Worm (Caenorhabditis elegans) whole organism, L2 larva: ENCODE measurements around the gene nduv-2.
A peak's percentile ranks its signal among the peaks of the same experiment; 100 is the strongest.

ENCODE experiments used
- C34F6.9 ChIP-seq: fragments of 150-350 bp; optimal IDR thresholded peaks from 2 replicates; lab custom pipeline; 2014; ENCODE audit warnings: missing biosample characterization, missing genetic modification characterization
- F13H6.1 ChIP-seq: sonication (generic microtip); optimal IDR thresholded peaks from 2 replicates; lab custom pipeline; 2016; ENCODE audit warnings: missing genetic modification characterization, missing compliant biosample characterization
- R02D3.7 ChIP-seq: fragments of 150-350 bp; optimal IDR thresholded peaks from 2 replicates; lab custom pipeline; 2014; ENCODE audit warnings: missing biosample characterization, missing genetic modification characterization
- Y55F3AM.14 ChIP-seq: fragments of 200-800 bp; sonication (Bioruptor generic); optimal IDR thresholded peaks from 2 replicates; lab custom pipeline; 2018; ENCODE audit warnings: mild to moderate bottlenecking, missing genetic modification characterization, missing compliant biosample characterization
- alr-1 ChIP-seq: fragments of 150-350 bp; optimal IDR thresholded peaks from 2 replicates; lab custom pipeline; 2014; ENCODE audit warnings: missing biosample characterization, missing genetic modification characterization
- aly-2 ChIP-seq: fragments of 150-350 bp; optimal IDR thresholded peaks from 2 replicates; lab custom pipeline; 2014; ENCODE audit warnings: missing biosample characterization, missing genetic modification characterization
- ama-1 ChIP-seq: fragments of 150-350 bp; optimal IDR thresholded peaks from 2 replicates; lab custom pipeline; 2018; ENCODE audit warnings: inconsistent platforms
- blmp-1 ChIP-seq: sonication (generic microtip); optimal IDR thresholded peaks from 2 replicates; lab custom pipeline; 2017; ENCODE audit warnings: missing genetic modification characterization, mild to moderate bottlenecking, missing compliant biosample characterization, antibody characterized with exemption, moderate library complexity; ENCODE audit not compliant: insufficient read depth
- ceh-16 ChIP-seq: fragments of 150-350 bp; optimal IDR thresholded peaks from 2 replicates; lab custom pipeline; 2014; ENCODE audit warnings: missing biosample characterization, missing genetic modification characterization
- ceh-82 ChIP-seq: fragments of 150-350 bp; optimal IDR thresholded peaks from 2 replicates; lab custom pipeline; 2014; ENCODE audit warnings: missing biosample characterization, missing genetic modification characterization
- crh-2 ChIP-seq: sonication (generic microtip); optimal IDR thresholded peaks from 2 replicates; lab custom pipeline; 2017; ENCODE audit warnings: missing biosample characterization, missing genetic modification characterization
- dmd-4 ChIP-seq: sonication (generic microtip); optimal IDR thresholded peaks from 2 replicates; lab custom pipeline; 2017; ENCODE audit warnings: missing biosample characterization, missing genetic modification characterization
- elt-1 ChIP-seq: fragments of 150-350 bp; optimal IDR thresholded peaks from 2 replicates; lab custom pipeline; 2014; ENCODE audit warnings: missing biosample characterization, missing genetic modification characterization
- elt-3 ChIP-seq: sonication (generic microtip); optimal IDR thresholded peaks from 2 replicates; lab custom pipeline; 2017; ENCODE audit warnings: missing biosample characterization, missing genetic modification characterization
- fos-1 ChIP-seq: fragments of 150-350 bp; optimal IDR thresholded peaks from 2 replicates; lab custom pipeline; 2014; ENCODE audit warnings: missing biosample characterization, missing genetic modification characterization
- gmeb-1 ChIP-seq: fragments of 150-350 bp; optimal IDR thresholded peaks from 2 replicates; lab custom pipeline; 2014; ENCODE audit warnings: missing biosample characterization, missing genetic modification characterization
- lin-11 ChIP-seq: fragments of 150-350 bp; sonication (generic microtip); optimal IDR thresholded peaks from 2 replicates; lab custom pipeline; 2014; ENCODE audit warnings: missing biosample characterization, missing genetic modification characterization, inconsistent platforms, mixed read lengths
- lin-13 ChIP-seq: fragments of 150-350 bp; optimal IDR thresholded peaks from 2 replicates; lab custom pipeline; 2014; ENCODE audit warnings: missing biosample characterization, missing genetic modification reagents, missing genetic modification characterization
- lin-39 ChIP-seq: fragments of 150-350 bp; optimal IDR thresholded peaks from 2 replicates; lab custom pipeline; 2014; ENCODE audit warnings: missing biosample characterization, missing genetic modification reagents, missing genetic modification characterization
- lsy-2 ChIP-seq, 2 experiments: fragments of 150-350 bp in 1 of 2; sonication (generic microtip) in 1 of 2; optimal IDR thresholded peaks; 2 replicates each; lab custom pipeline; 2014 to 2017; ENCODE audit warnings: missing biosample characterization in 2 of 2, missing genetic modification characterization in 2 of 2
- mab-5 ChIP-seq: fragments of 150-350 bp; optimal IDR thresholded peaks from 2 replicates; lab custom pipeline; 2014; ENCODE audit warnings: missing biosample characterization, missing genetic modification characterization
- mbf-1 ChIP-seq: sonication (generic microtip); optimal IDR thresholded peaks from 2 replicates; lab custom pipeline; 2017; ENCODE audit warnings: missing biosample characterization, missing genetic modification characterization
- nhr-10 ChIP-seq: sonication (generic microtip); optimal IDR thresholded peaks from 2 replicates; lab custom pipeline; 2017; ENCODE audit warnings: missing biosample characterization, missing genetic modification characterization
- nhr-11 ChIP-seq: fragments of 150-350 bp; optimal IDR thresholded peaks from 2 replicates; lab custom pipeline; 2014; ENCODE audit warnings: missing biosample characterization, missing genetic modification characterization
- nhr-12 ChIP-seq: fragments of 150-350 bp; optimal IDR thresholded peaks from 2 replicates; lab custom pipeline; 2014; ENCODE audit warnings: missing biosample characterization, missing genetic modification characterization
- nhr-129 ChIP-seq: fragments of 150-350 bp; optimal IDR thresholded peaks from 2 replicates; lab custom pipeline; 2014; ENCODE audit warnings: missing biosample characterization, missing genetic modification characterization
- nhr-21 ChIP-seq: fragments of 150-350 bp; optimal IDR thresholded peaks from 2 replicates; lab custom pipeline; 2014; ENCODE audit warnings: missing biosample characterization, missing genetic modification characterization
- nhr-23 ChIP-seq: fragments of 150-350 bp; optimal IDR thresholded peaks from 2 replicates; lab custom pipeline; 2014; ENCODE audit warnings: missing biosample characterization, missing genetic modification reagents, missing genetic modification characterization
- nhr-237 ChIP-seq: fragments of 150-350 bp; optimal IDR thresholded peaks from 2 replicates; lab custom pipeline; 2014; ENCODE audit warnings: missing biosample characterization, missing genetic modification characterization
- nhr-25 ChIP-seq: fragments of 150-350 bp; sonication (generic microtip); optimal IDR thresholded peaks from 3 replicates; lab custom pipeline; 2014; ENCODE audit warnings: missing biosample characterization, missing genetic modification characterization
- nhr-6 ChIP-seq: fragments of 150-350 bp; optimal IDR thresholded peaks from 2 replicates; lab custom pipeline; 2014; ENCODE audit warnings: missing biosample characterization, missing genetic modification characterization
- nhr-77 ChIP-seq: fragments of 150-350 bp; optimal IDR thresholded peaks from 2 replicates; lab custom pipeline; 2014; ENCODE audit warnings: missing biosample characterization, missing genetic modification characterization
- peb-1 ChIP-seq: fragments of 150-350 bp; optimal IDR thresholded peaks from 2 replicates; lab custom pipeline; 2014; ENCODE audit warnings: missing biosample characterization, missing genetic modification characterization
- sem-4 ChIP-seq: fragments of 150-350 bp; optimal IDR thresholded peaks from 2 replicates; lab custom pipeline; 2014; ENCODE audit warnings: missing biosample characterization, missing genetic modification reagents, missing genetic modification characterization
- skn-1 ChIP-seq: sonication (generic microtip); optimal IDR thresholded peaks from 2 replicates; lab custom pipeline; 2017; ENCODE audit warnings: missing biosample characterization, missing genetic modification characterization
- sma-3 ChIP-seq: sonication (generic microtip); optimal IDR thresholded peaks from 2 replicates; lab custom pipeline; 2016; ENCODE audit warnings: missing genetic modification reagents, missing genetic modification characterization, missing compliant biosample characterization
- sma-9 ChIP-seq, 2 experiments: fragments of 150-350 bp in 1 of 2; sonication (generic microtip) in 1 of 2; optimal IDR thresholded peaks; 2 replicates each; lab custom pipeline; 2014 to 2016; ENCODE audit warnings: missing genetic modification characterization in 2 of 2, mild to moderate bottlenecking in 1 of 2, missing biosample characterization in 1 of 2, missing compliant biosample characterization in 1 of 2, missing genetic modification reagents in 1 of 2, moderate library complexity in 1 of 2
- snpc-4 ChIP-seq: fragments of 150-350 bp; optimal IDR thresholded peaks from 2 replicates; lab custom pipeline; 2014; ENCODE audit warnings: missing biosample characterization, missing genetic modification characterization
- unc-39 ChIP-seq: fragments of 150-350 bp; optimal IDR thresholded peaks from 2 replicates; lab custom pipeline; 2014; ENCODE audit warnings: missing biosample characterization, missing genetic modification characterization
- unc-55 ChIP-seq: fragments of 150-350 bp; sonication (generic microtip); optimal IDR thresholded peaks from 3 replicates; lab custom pipeline; 2014; ENCODE audit warnings: missing biosample characterization, missing genetic modification reagents, missing genetic modification characterization
- unc-62 ChIP-seq: fragments of 150-350 bp; optimal IDR thresholded peaks from 2 replicates; lab custom pipeline; 2014; ENCODE audit warnings: missing biosample characterization, missing genetic modification reagents, missing genetic modification characterization
- zag-1 ChIP-seq: fragments of 150-350 bp; optimal IDR thresholded peaks from 2 replicates; lab custom pipeline; 2014; ENCODE audit warnings: missing biosample characterization, missing genetic modification characterization
- ztf-1 ChIP-seq: fragments of 200-800 bp; sonication (Bioruptor generic); conservative IDR thresholded peaks from 2 replicates; pipeline ENCODE4 v1.3.6; 2022; ENCODE audit warnings: missing genetic modification characterization, missing compliant biosample characterization
- ztf-11 ChIP-seq: sonication (generic microtip); optimal IDR thresholded peaks from 2 replicates; lab custom pipeline; 2017; ENCODE audit warnings: missing biosample characterization, missing genetic modification characterization
- ztf-4 ChIP-seq: fragments of 150-350 bp; optimal IDR thresholded peaks from 2 replicates; lab custom pipeline; 2014; ENCODE audit warnings: missing biosample characterization, missing genetic modification characterization

Gene nduv-2

ce11 chrV:13625517-13626097 lies at the start of gene nduv-2, which contains the start of gene F53F4.12:
Gene nduv-2 (minus strand): TSS chrV:13625567.
Gene F53F4.12 (plus strand): TSS chrV:13626047.
- TF ChIP-seq unc-62 (no peak), zag-1 (tag; lab: Kevin White, UChicago) (no peak), dmd-4 (no peak), nhr-25 (tag; lab: Kevin White, UChicago) (no peak), nhr-237 (no peak), C34F6.9 (peak; percentile 42), blmp-1 (tag; lab: Kevin White, UChicago) (no peak), nhr-77 (tag; lab: Kevin White, UChicago) (no peak), nhr-10 (tag; lab: Kevin White, UChicago) (no peak), sma-3 (GFP tag; lab: Kevin White, UChicago) (no peak), lin-13 (GFP tag; lab: Kevin White, UChicago) (no peak), aly-2 (tag; lab: Kevin White, UChicago) (no peak), alr-1 (tag; lab: Kevin White, UChicago) (no peak), ceh-82 (tag; lab: Kevin White, UChicago) (no peak), ceh-16 (tag; lab: Kevin White, UChicago) (no peak), nhr-12 (tag; lab: Kevin White, UChicago) (no peak), mab-5 (tag; lab: Kevin White, UChicago) (no peak), fos-1 (no peak), crh-2 (tag; lab: Kevin White, UChicago) (no peak), lin-11 (peak; percentile 10), snpc-4 (tag; lab: Kevin White, UChicago) (no peak), ztf-1 (GFP tag; lab: Robert Waterston, UW) (no peak), gmeb-1 (tag; lab: Kevin White, UChicago) (no peak), nhr-23 (tag; lab: Kevin White, UChicago) (no peak), nhr-6 (no peak), mbf-1 (tag; lab: Kevin White, UChicago) (no peak), nhr-11 (no peak), nhr-129 (tag; lab: Kevin White, UChicago) (peak; percentile 33), peb-1 (tag; lab: Kevin White, UChicago) (no peak), lsy-2 (tag; optimal IDR thresholded peaks at IDR 0.05; lab: Kevin White, UChicago) (no peak), nhr-21 (tag; lab: Kevin White, UChicago) (no peak), unc-55 (GFP tag; lab: Kevin White, UChicago) (peak; percentile 70), F13H6.1 (no peak), R02D3.7 (peak; percentile 23), sem-4 (tag; lab: Kevin White, UChicago) (no peak), ztf-11 (tag; lab: Kevin White, UChicago) (no peak), unc-39 (tag; lab: Kevin White, UChicago) (no peak), sma-9 (GFP tag; optimal IDR thresholded peaks at IDR 0.05; lab: Kevin White, UChicago) (no peak), sma-9 (tag; optimal IDR thresholded peaks at IDR 0.05; lab: Kevin White, UChicago) (no peak), Y55F3AM.14 (GFP tag; lab: Kevin White, UChicago) (no peak), ztf-4 (no peak), ama-1 (lab: Kevin White, UChicago) (no peak)

ce11 chrV:13671911-13672639 lies 46.7 kb upstream of the nduv-2 start, which contains the start of the genes mip-2 and F58G11.4:
Gene mip-2 (minus strand): TSS chrV:13671958.
Gene F58G11.4 (plus strand): TSS chrV:13672589.
- TF ChIP-seq C34F6.9 (no peak), ztf-1 (GFP tag; lab: Robert Waterston, UW) (no peak), lin-39 (no peak), sem-4 (tag; lab: Kevin White, UChicago) (no peak), ceh-82 (tag; lab: Kevin White, UChicago) (no peak), lsy-2 (tag; optimal IDR thresholded peaks at IDR 0.05; lab: Kevin White, UChicago) (no peak), nhr-11 (no peak), elt-1 (tag; lab: Kevin White, UChicago) (no peak), mbf-1 (tag; lab: Kevin White, UChicago) (no peak), nhr-77 (tag; lab: Kevin White, UChicago) (no peak), lin-13 (GFP tag; lab: Kevin White, UChicago) (no peak), snpc-4 (tag; lab: Kevin White, UChicago) (no peak), skn-1 (tag; lab: Kevin White, UChicago) (no peak), nhr-25 (tag; lab: Kevin White, UChicago) (no peak), crh-2 (tag; lab: Kevin White, UChicago) (no peak), nhr-23 (tag; lab: Kevin White, UChicago) (no peak), nhr-10 (tag; lab: Kevin White, UChicago) (no peak), nhr-6 (no peak), elt-3 (tag; lab: Kevin White, UChicago) (no peak), blmp-1 (tag; lab: Kevin White, UChicago) (no peak)
